Worm (Caenorhabditis elegans) whole organism, midembryonic: ENCODE measurements around the gene fan-1.
A peak's percentile ranks its signal among the peaks of the same experiment; 100 is the strongest.
"Not testable (repeated sequence)": the region's sequence is repeated elsewhere in the genome, so short reads cannot be mapped to it uniquely, and the experiment has no call there.

Experiments used
- T22C8.4 ChIP-seq: fragments of 200-800 bp; sonication (Bioruptor generic); IDR thresholded peaks from 2 replicates; pipeline ENCODE4 v1.3.6; 2022; ENCODE audit warnings: missing genetic modification characterization, missing compliant biosample characterization
- cog-1 ChIP-seq: sonication (generic microtip); optimal IDR thresholded peaks from 2 replicates; lab custom pipeline; 2016; ENCODE audit warnings: missing genetic modification characterization, missing compliant biosample characterization
- flt-1 ChIP-seq: fragments of 200-800 bp; sonication (Bioruptor generic); IDR thresholded peaks from 2 replicates; pipeline ENCODE4 v1.3.6; 2022; ENCODE audit warnings: missing genetic modification characterization, missing compliant biosample characterization
- klf-2 ChIP-seq: fragments of 200-800 bp; sonication (Bioruptor generic); conservative IDR thresholded peaks from 2 replicates; pipeline ENCODE4 v1.3.6; 2022; ENCODE audit warnings: missing genetic modification reagents, missing genetic modification characterization, missing compliant biosample characterization
- med-1 ChIP-seq: sonication (generic microtip); optimal IDR thresholded peaks from 2 replicates; lab custom pipeline; 2017; ENCODE audit warnings: missing genetic modification characterization, mild to moderate bottlenecking, missing compliant biosample characterization, antibody characterized with exemption, missing genetic modification reagents; ENCODE audit not compliant: insufficient read depth
- ref-1 ChIP-seq: fragments of 200-800 bp; sonication (Bioruptor generic); conservative IDR thresholded peaks from 2 replicates; pipeline ENCODE4 v1.3.6; 2022; ENCODE audit warnings: missing genetic modification reagents, missing genetic modification characterization, missing compliant biosample characterization
- tab-1 ChIP-seq: fragments of 200-800 bp; sonication (Bioruptor generic); IDR thresholded peaks from 2 replicates; pipeline ENCODE4 v1.3.6; 2022; ENCODE audit warnings: missing genetic modification characterization, missing compliant biosample characterization
- ztf-23 ChIP-seq: fragments of 200-800 bp; sonication (Bioruptor generic); IDR thresholded peaks from 2 replicates; pipeline ENCODE4 v1.3.6; 2022; ENCODE audit warnings: missing genetic modification reagents, missing genetic modification characterization, missing compliant biosample characterization
- ztf-29 ChIP-seq: fragments of 200-800 bp; sonication (Bioruptor generic); IDR thresholded peaks from 2 replicates; pipeline ENCODE4 v1.3.6; 2022; ENCODE audit warnings: missing genetic modification reagents, missing genetic modification characterization, missing compliant biosample characterization

fan-1 gene

ce11 chrIV:6594871-6595270 is 46.4 kb downstream of the fan-1 start, which contains the start of gene nspb-3:
nspb-3 (minus strand) TSS chrIV:6594971.
- TF ChIP-seq ref-1 (GFP tag; lab: Robert Waterston, UW); med-1 (GFP tag; lab: Kevin White, UChicago); ztf-29 (GFP tag; lab: Robert Waterston, UW): not testable (repeated sequence)

- TF ChIP-seq ref-1 (GFP tag; lab: Robert Waterston, UW) (no peak), cog-1 (tag; lab: Kevin White, UChicago) (no peak), klf-2 (GFP tag; lab: Robert Waterston, UW) (no peak), T22C8.4 (GFP tag; lab: Robert Waterston, UW) (no peak), flt-1 (GFP tag; lab: Robert Waterston, UW) (no peak), med-1 (GFP tag; lab: Kevin White, UChicago) (no peak), ztf-29 (GFP tag; lab: Robert Waterston, UW) (no peak), tab-1 (no peak), ztf-23 (GFP tag; lab: Robert Waterston, UW) (no peak)
These were observed 47.4 kb downstream of the fan-1 start, which contains the start of gene F38A5.22 for ce11 chrIV:6595912-6596311. F38A5.22 (minus strand) TSS chrIV:6595940.

- TF ChIP-seq klf-2 (GFP tag; lab: Robert Waterston, UW) (no peak), ref-1 (GFP tag; lab: Robert Waterston, UW) (no peak), ztf-23 (GFP tag; lab: Robert Waterston, UW) (no peak), ztf-29 (GFP tag; lab: Robert Waterston, UW) (no peak), T22C8.4 (GFP tag; lab: Robert Waterston, UW) (no peak), cog-1 (tag; lab: Kevin White, UChicago) (no peak), med-1 (GFP tag; lab: Kevin White, UChicago) (no peak)
These were observed 48.8 kb downstream of the fan-1 start, which contains the start of gene F38A5.6 for ce11 chrIV:6597298-6597697. F38A5.6 (minus strand) TSS chrIV:6597398.

ce11 chrIV:6597918-6598317 is 49.4 kb downstream of the fan-1 start, which contains the start of gene nspb-4:
nspb-4 (plus strand) TSS chrIV:6598218.
- TF ChIP-seq flt-1, ztf-29, ref-1 (GFP tag; lab: Robert Waterston, UW): not testable (repeated sequence)

ce11 chrIV:6598740-6599139 is 50.3 kb downstream of the fan-1 start, which contains the start of gene nspb-5:
nspb-5 (plus strand) TSS chrIV:6599040.
- TF ChIP-seq ztf-29 (GFP tag; lab: Robert Waterston, UW); cog-1 (tag; lab: Kevin White, UChicago); tab-1: not testable (repeated sequence)

- TF ChIP-seq ztf-29 (GFP tag; lab: Robert Waterston, UW) (no peak), T22C8.4 (GFP tag; lab: Robert Waterston, UW) (no peak), flt-1 (GFP tag; lab: Robert Waterston, UW) (no peak), klf-2 (GFP tag; lab: Robert Waterston, UW) (no peak), cog-1 (tag; lab: Kevin White, UChicago) (no peak), ref-1 (GFP tag; lab: Robert Waterston, UW) (no peak)
These were observed 51.0 kb downstream of the fan-1 start, which contains the start of gene F38A5.8 for ce11 chrIV:6599447-6599846. F38A5.8 (plus strand) TSS chrIV:6599747.

- TF ChIP-seq T22C8.4 (GFP tag; lab: Robert Waterston, UW) (peak; percentile 49), flt-1 (GFP tag; lab: Robert Waterston, UW) (no peak)
These were observed 52.8 kb downstream of the fan-1 start, which contains the start of gene sup-36 for ce11 chrIV:6601213-6601724. sup-36 (plus strand) TSS chrIV:6601674.
